Worm (Caenorhabditis elegans) whole organism, L1 larva: ENCODE measurements around the gene D1086.1.

ENCODE experiments used
- C04F5.9 ChIP-seq: sonication (generic microtip); optimal IDR thresholded peaks from 2 replicates; lab custom pipeline; 2016; ENCODE audit warnings: missing genetic modification characterization, missing compliant biosample characterization
- C16A3.4 ChIP-seq: fragments of 150-350 bp; optimal IDR thresholded peaks from 2 replicates; lab custom pipeline; 2014; ENCODE audit warnings: missing biosample characterization, missing genetic modification characterization
- Y116A8C.19 ChIP-seq: sonication (generic microtip); optimal IDR thresholded peaks from 2 replicates; lab custom pipeline; 2016; ENCODE audit warnings: missing compliant biosample characterization, missing genetic modification characterization, borderline replicate concordance
- aly-2 ChIP-seq: fragments of 150-350 bp; optimal IDR thresholded peaks from 2 replicates; lab custom pipeline; 2014; ENCODE audit warnings: missing biosample characterization, missing genetic modification characterization
- ama-1 ChIP-seq: fragments of 150-350 bp; optimal IDR thresholded peaks from 2 replicates; lab custom pipeline; 2014
- blmp-1 ChIP-seq: fragments of 150-350 bp; optimal IDR thresholded peaks from 2 replicates; lab custom pipeline; 2014; ENCODE audit warnings: missing biosample characterization, missing genetic modification characterization
- ceh-63 ChIP-seq: fragments of 200-800 bp; sonication (Bioruptor generic); optimal IDR thresholded peaks from 2 replicates; lab custom pipeline; 2018; ENCODE audit warnings: mild to moderate bottlenecking, missing genetic modification characterization, missing compliant biosample characterization
- ceh-8 ChIP-seq: fragments of 200-800 bp; sonication (Bioruptor generic); optimal IDR thresholded peaks from 2 replicates; lab custom pipeline; 2018; ENCODE audit warnings: mild to moderate bottlenecking, missing genetic modification characterization, moderate library complexity, missing compliant biosample characterization
- ceh-82 ChIP-seq, 3 experiments: fragments of 150-350 bp in 1 of 3; sonication (generic microtip) in 2 of 3; optimal IDR thresholded peaks; 2 replicates each; lab custom pipeline; 2014 to 2017; ENCODE audit warnings: missing biosample characterization in 3 of 3, missing genetic modification characterization in 3 of 3
- ces-1 ChIP-seq: fragments of 150-350 bp; optimal IDR thresholded peaks from 2 replicates; lab custom pipeline; 2014; ENCODE audit warnings: missing biosample characterization, missing genetic modification reagents, missing genetic modification characterization
- dpl-1 ChIP-seq, 3 experiments: fragments of 150-350 bp in 2 of 3; sonication (generic microtip) in 1 of 3; optimal IDR thresholded peaks; 2 replicates each; lab custom pipeline; 2014 to 2017; ENCODE audit warnings: missing biosample characterization in 3 of 3, missing genetic modification characterization in 3 of 3, missing genetic modification reagents in 3 of 3
- efl-1 ChIP-seq, 4 experiments: fragments of 150-350 bp; optimal IDR thresholded peaks in 3 of 4; peaks in 1 of 4; 1 replicate in 1 of 4; 2 replicates in 3 of 4; lab custom pipeline; 2014; ENCODE audit warnings: missing biosample characterization in 2 of 4, missing genetic modification characterization in 2 of 4, missing genetic modification reagents in 2 of 4
- efl-3 ChIP-seq: fragments of 200-800 bp; sonication (Bioruptor generic); optimal IDR thresholded peaks from 2 replicates; lab custom pipeline; 2018; ENCODE audit warnings: mild to moderate bottlenecking, missing genetic modification characterization, missing compliant biosample characterization
- elt-3 ChIP-seq, 6 experiments: fragments of 150-350 bp in 1 of 6; sonication (generic microtip); optimal IDR thresholded peaks; 2 replicates each; lab custom pipeline; 2017 to 2018; ENCODE audit warnings: missing biosample characterization in 6 of 6, missing genetic modification characterization in 6 of 6, inconsistent platforms in 1 of 6
- ets-5 ChIP-seq: fragments of 200-800 bp; sonication (Bioruptor generic); IDR thresholded peaks from 2 replicates; pipeline ENCODE4 v1.3.6; 2022; ENCODE audit warnings: missing genetic modification characterization, missing compliant biosample characterization
- fkh-4 ChIP-seq: sonication (generic microtip); optimal IDR thresholded peaks from 2 replicates; lab custom pipeline; 2016; ENCODE audit warnings: missing compliant biosample characterization, missing genetic modification characterization, borderline replicate concordance
- fkh-8 ChIP-seq: sonication (generic microtip); optimal IDR thresholded peaks from 2 replicates; lab custom pipeline; 2016; ENCODE audit warnings: mild to moderate bottlenecking, missing genetic modification characterization, missing compliant biosample characterization
- fos-1 ChIP-seq: fragments of 150-350 bp; optimal IDR thresholded peaks from 2 replicates; lab custom pipeline; 2014; ENCODE audit warnings: missing biosample characterization, missing genetic modification characterization
- hlh-17 ChIP-seq: fragments of 200-800 bp; sonication (Bioruptor generic); optimal IDR thresholded peaks from 2 replicates; lab custom pipeline; 2018; ENCODE audit warnings: missing genetic modification characterization, mild to moderate bottlenecking, missing compliant biosample characterization, moderate library complexity, borderline replicate concordance
- irx-1 ChIP-seq: sonication (generic microtip); optimal IDR thresholded peaks from 2 replicates; lab custom pipeline; 2016; ENCODE audit warnings: missing genetic modification characterization, missing compliant biosample characterization
- isw-1 ChIP-seq: fragments of 200-800 bp; sonication (Bioruptor generic); IDR thresholded peaks from 2 replicates; pipeline ENCODE4 v1.3.6; 2022; ENCODE audit warnings: missing genetic modification characterization, missing compliant biosample characterization
- jun-1 ChIP-seq: fragments of 150-350 bp; optimal IDR thresholded peaks from 2 replicates; lab custom pipeline; 2014; ENCODE audit warnings: missing biosample characterization, missing genetic modification reagents, missing genetic modification characterization
- lin-13 ChIP-seq: fragments of 150-350 bp; optimal IDR thresholded peaks from 2 replicates; lab custom pipeline; 2014; ENCODE audit warnings: missing biosample characterization, missing genetic modification reagents, missing genetic modification characterization
- lin-14 ChIP-seq: fragments of 200-800 bp; sonication (Bioruptor generic); optimal IDR thresholded peaks from 2 replicates; lab custom pipeline; 2018; ENCODE audit warnings: mild to moderate bottlenecking, missing genetic modification characterization, moderate library complexity, missing compliant biosample characterization
- lir-3 ChIP-seq: sonication (generic microtip); optimal IDR thresholded peaks from 2 replicates; lab custom pipeline; 2016; ENCODE audit warnings: mild to moderate bottlenecking, missing genetic modification characterization, moderate library complexity, missing compliant biosample characterization; ENCODE audit not compliant: poor library complexity
- mab-9 ChIP-seq: fragments of 200-800 bp; sonication (Bioruptor generic); IDR thresholded peaks from 2 replicates; pipeline ENCODE4 v1.3.6; 2022; ENCODE audit warnings: missing genetic modification reagents, missing genetic modification characterization, missing compliant biosample characterization
- mdl-1 ChIP-seq, 2 experiments: fragments of 150-350 bp; optimal IDR thresholded peaks; 2 replicates each; lab custom pipeline; 2014 to 2017; ENCODE audit warnings: missing biosample characterization in 2 of 2, missing genetic modification characterization in 2 of 2, inconsistent platforms in 1 of 2
- nhr-19 ChIP-seq: fragments of 200-800 bp; sonication (Bioruptor generic); conservative IDR thresholded peaks from 2 replicates; pipeline ENCODE4 v1.3.6; 2022; ENCODE audit warnings: missing genetic modification characterization, missing compliant biosample characterization
- nhr-237 ChIP-seq: fragments of 150-350 bp; optimal IDR thresholded peaks from 2 replicates; lab custom pipeline; 2014; ENCODE audit warnings: missing biosample characterization, missing genetic modification characterization
- nhr-71 ChIP-seq: sonication (generic microtip); optimal IDR thresholded peaks from 2 replicates; lab custom pipeline; 2016; ENCODE audit warnings: mild to moderate bottlenecking, missing genetic modification characterization, moderate library complexity, missing compliant biosample characterization
- nhr-77 ChIP-seq: fragments of 150-350 bp; optimal IDR thresholded peaks from 2 replicates; lab custom pipeline; 2014; ENCODE audit warnings: missing biosample characterization, missing genetic modification characterization
- nhr-84 ChIP-seq: sonication (generic microtip); optimal IDR thresholded peaks from 2 replicates; lab custom pipeline; 2017; ENCODE audit warnings: missing biosample characterization, missing genetic modification characterization
- nhr-85 ChIP-seq: sonication (generic microtip); peaks from one replicate; lab custom pipeline; 2016; ENCODE audit warnings: missing genetic modification characterization, inconsistent platforms, missing compliant biosample characterization
- pax-3 ChIP-seq: fragments of 200-800 bp; sonication (Bioruptor generic); optimal IDR thresholded peaks from 2 replicates; lab custom pipeline; 2018; ENCODE audit warnings: mild to moderate bottlenecking, missing genetic modification characterization, moderate library complexity, missing compliant biosample characterization
- rnt-1 ChIP-seq: sonication (generic microtip); optimal IDR thresholded peaks from 2 replicates; lab custom pipeline; 2016; ENCODE audit warnings: mild to moderate bottlenecking, missing genetic modification characterization, moderate library complexity, missing compliant biosample characterization
- skn-1 ChIP-seq: fragments of 150-350 bp; optimal IDR thresholded peaks from 2 replicates; lab custom pipeline; 2014; ENCODE audit warnings: missing biosample characterization, missing genetic modification characterization
- snpc-4 ChIP-seq: fragments of 150-350 bp; optimal IDR thresholded peaks from 2 replicates; lab custom pipeline; 2014; ENCODE audit warnings: missing biosample characterization, missing genetic modification characterization
- snu-23 ChIP-seq: sonication (generic microtip); optimal IDR thresholded peaks from 2 replicates; lab custom pipeline; 2016; ENCODE audit warnings: missing genetic modification characterization, missing compliant biosample characterization
- sox-4 ChIP-seq: sonication (generic microtip); optimal IDR thresholded peaks from 2 replicates; lab custom pipeline; 2016; ENCODE audit warnings: missing genetic modification characterization, missing compliant biosample characterization
- sup-37 ChIP-seq: fragments of 200-800 bp; sonication (Bioruptor generic); optimal IDR thresholded peaks from 2 replicates; lab custom pipeline; 2018; ENCODE audit warnings: mild to moderate bottlenecking, missing genetic modification characterization, missing compliant biosample characterization
- tbx-2 ChIP-seq: sonication (generic microtip); optimal IDR thresholded peaks from 2 replicates; lab custom pipeline; 2016; ENCODE audit warnings: missing genetic modification characterization, missing compliant biosample characterization
- unc-130 ChIP-seq: fragments of 150-350 bp; optimal IDR thresholded peaks from 2 replicates; lab custom pipeline; 2017; ENCODE audit warnings: missing biosample characterization, missing genetic modification characterization, inconsistent platforms
- unc-86 ChIP-seq: sonication (generic microtip); optimal IDR thresholded peaks from 2 replicates; lab custom pipeline; 2016; ENCODE audit warnings: missing genetic modification characterization, missing compliant biosample characterization
- xbp-1 ChIP-seq: sonication (generic microtip); optimal IDR thresholded peaks from 2 replicates; lab custom pipeline; 2016; ENCODE audit warnings: missing genetic modification characterization, missing compliant biosample characterization
- ztf-11 ChIP-seq, 2 experiments: sonication (generic microtip); optimal IDR thresholded peaks; 2 replicates each; lab custom pipeline; 2016 to 2017; ENCODE audit warnings: missing genetic modification characterization in 2 of 2, missing biosample characterization in 1 of 2, missing compliant biosample characterization in 1 of 2
- ztf-4 ChIP-seq: fragments of 150-350 bp; optimal IDR thresholded peaks from 2 replicates; lab custom pipeline; 2014; ENCODE audit warnings: missing biosample characterization, missing genetic modification characterization

The D1086.1 gene

ce11 chrV:14055097-14055496, 43.6 kb upstream of the D1086.1 start (continued):
- TF ChIP-seq aly-2 (tag; lab: Kevin White, UChicago) (peak; percentile 31), unc-130 (tag; lab: Kevin White, UChicago) (peak; percentile 98), efl-3 (GFP tag; lab: Kevin White, UChicago) (peak; percentile 94), skn-1 (tag; lab: Kevin White, UChicago) (peak; percentile 62), nhr-77 (tag; lab: Kevin White, UChicago) (peak; percentile 82), rnt-1 (peak; percentile 100), snu-23 (GFP tag; lab: Kevin White, UChicago) (peak; percentile 98), ceh-82 (tag; optimal IDR thresholded peaks at IDR 0.05; lab: Kevin White, UChicago) (peak; percentile 90 to 92 (median 91)), lin-13 (GFP tag; lab: Kevin White, UChicago) (peak; percentile 92), C16A3.4 (tag; lab: Kevin White, UChicago) (peak; percentile 82), elt-3 (tag; optimal IDR thresholded peaks at IDR 0.05; lab: Kevin White, UChicago) (peak in 4 of 6 experiments; percentile 18 to 85 (median 64)), hlh-17 (GFP tag; lab: Kevin White, UChicago) (peak; percentile 94), tbx-2 (tag; lab: Kevin White, UChicago) (peak; percentile 99), fkh-4 (tag; lab: Kevin White, UChicago) (peak; percentile 100), Y116A8C.19 (tag; lab: Kevin White, UChicago) (peak; percentile 98), snpc-4 (peak; percentile 85), fos-1 (tag; lab: Kevin White, UChicago) (peak; percentile 66), fkh-8 (tag; lab: Kevin White, UChicago) (peak; percentile 97), mab-9 (GFP tag; lab: Robert Waterston, UW) (peak; percentile 100), sup-37 (GFP tag; lab: Kevin White, UChicago) (peak; percentile 94), nhr-237 (tag; lab: Kevin White, UChicago) (peak; percentile 63), blmp-1 (tag; lab: Kevin White, UChicago) (peak; percentile 59), ama-1 (peak; percentile 2), C04F5.9 (peak; percentile 96), ztf-4 (tag; lab: Kevin White, UChicago) (peak; percentile 95), unc-86 (tag; lab: Kevin White, UChicago) (peak; percentile 94), nhr-71 (tag; lab: Kevin White, UChicago) (peak; percentile 99), efl-1 (optimal IDR thresholded peaks at IDR 0.05; lab: Kevin White, UChicago) (peak; percentile 90 to 91), efl-1 (GFP tag; optimal IDR thresholded peaks at IDR 0.05 in 1 of 2; lab: Kevin White, UChicago) (peak; percentile 84 to 99), isw-1 (GFP tag; lab: Robert Waterston, UW) (peak; percentile 99), ceh-63 (GFP tag; lab: Kevin White, UChicago) (peak; percentile 97), ztf-11 (tag; optimal IDR thresholded peaks at IDR 0.05; lab: Kevin White, UChicago) (peak in 1 of 2 experiments; percentile 100), jun-1 (tag; lab: Kevin White, UChicago) (peak; percentile 87), lin-14 (GFP tag; lab: Kevin White, UChicago) (peak; percentile 98), lir-3 (tag; lab: Kevin White, UChicago) (peak; percentile 99), dpl-1 (GFP tag; optimal IDR thresholded peaks at IDR 0.05; lab: Kevin White, UChicago) (peak; percentile 80 to 87 (median 81))

ce11 chrV:14057540-14057939, 41.1 kb upstream of the D1086.1 start, which contains the start of gene F58D12.3:
F58D12.3 (plus strand) TSS chrV:14057840.
- TF ChIP-seq ceh-8 (GFP tag; lab: Kevin White, UChicago), result no peak
- TF ChIP-seq mdl-1 (tag; optimal IDR thresholded peaks at IDR 0.05; lab: Kevin White, UChicago), result no peak
- no peak for TF ChIP-seq pax-3 (tag; lab: Kevin White, UChicago)
- TF ChIP-seq fkh-8 (tag; lab: Kevin White, UChicago), result no peak
- no peak for TF ChIP-seq efl-3 (GFP tag; lab: Kevin White, UChicago)
- no peak for TF ChIP-seq nhr-85 (tag; lab: Kevin White, UChicago)
- TF ChIP-seq ces-1 (GFP tag; lab: Kevin White, UChicago), result no peak
- TF ChIP-seq snpc-4, result no peak
- no peak for TF ChIP-seq sox-4 (tag; lab: Kevin White, UChicago)
- TF ChIP-seq xbp-1 (tag; lab: Kevin White, UChicago), result no peak
- no peak for TF ChIP-seq irx-1 (tag; lab: Kevin White, UChicago)
- TF ChIP-seq nhr-19, result no peak
- no peak for TF ChIP-seq nhr-84
- no peak for TF ChIP-seq ets-5
